Worm (Caenorhabditis elegans) whole organism, mixed stage, embryonic: ENCODE data around the gene F26D11.2.

Source experiments
- blmp-1 ChIP-seq: fragments of 150-350 bp; optimal IDR thresholded peaks from 2 replicates; lab custom pipeline; 2014; ENCODE audit warnings: missing biosample characterization, missing genetic modification characterization
- ces-1 ChIP-seq: fragments of 150-350 bp; optimal IDR thresholded peaks from 2 replicates; lab custom pipeline; 2014; ENCODE audit warnings: missing biosample characterization, missing genetic modification reagents, missing genetic modification characterization
- lin-13 ChIP-seq: fragments of 150-350 bp; optimal IDR thresholded peaks from 2 replicates; lab custom pipeline; 2014; ENCODE audit warnings: missing biosample characterization, missing genetic modification characterization
- mep-1 ChIP-seq: fragments of 150-350 bp; optimal IDR thresholded peaks from 2 replicates; lab custom pipeline; 2017; ENCODE audit warnings: missing biosample characterization, missing genetic modification reagents, missing genetic modification characterization, inconsistent platforms
- nhr-2 ChIP-seq: fragments of 150-350 bp; optimal IDR thresholded peaks from 2 replicates; lab custom pipeline; 2014; ENCODE audit warnings: missing biosample characterization, missing genetic modification characterization
- nhr-28 ChIP-seq: fragments of 150-350 bp; optimal IDR thresholded peaks from 2 replicates; lab custom pipeline; 2014; ENCODE audit warnings: missing biosample characterization, missing genetic modification characterization
- unc-120 ChIP-seq: sonication (generic microtip); optimal IDR thresholded peaks from 2 replicates; lab custom pipeline; 2017; ENCODE audit warnings: missing genetic modification characterization, missing compliant biosample characterization; ENCODE audit not compliant: poor library complexity, severe bottlenecking
- ztf-11 ChIP-seq: fragments of 150-350 bp; optimal IDR thresholded peaks from 2 replicates; lab custom pipeline; 2014; ENCODE audit warnings: missing biosample characterization, missing genetic modification characterization

ce11 chrV:7980370-7980987, 21.4 kb downstream of the F26D11.2 start:
- TF ChIP-seq mep-1, result no peak
- no peak for TF ChIP-seq lin-13 (tag; lab: Kevin White, UChicago)
- no peak for TF ChIP-seq blmp-1 (tag; lab: Kevin White, UChicago)
- no peak for TF ChIP-seq nhr-2 (tag; lab: Kevin White, UChicago)
- no peak for TF ChIP-seq ztf-11
- no peak for TF ChIP-seq nhr-28
- TF ChIP-seq unc-120 (tag; lab: Kevin White, UChicago), result no peak
- TF ChIP-seq ces-1 (GFP tag; lab: Kevin White, UChicago), result peak; percentile 27
